Fruit fly (Drosophila melanogaster) whole organism, pupa: ENCODE results near the gene drd.

Experiments
- CG10348 ChIP-seq: fragments of 200-800 bp; sonication (Bioruptor generic); IDR thresholded peaks from 2 replicates; pipeline ENCODE4 v1.3.6; 2022; ENCODE audit warnings: missing biosample characterization, missing genetic modification characterization
- CG13204 ChIP-seq: fragments of 200-800 bp; sonication (Bioruptor generic); optimal IDR thresholded peaks from 2 replicates; lab custom pipeline; 2018; ENCODE audit warnings: missing biosample characterization, mild to moderate bottlenecking, missing genetic modification characterization, moderate library complexity
- CG34367 ChIP-seq: fragments of 200-800 bp; sonication (Bioruptor generic); optimal IDR thresholded peaks from 2 replicates; lab custom pipeline; 2018; ENCODE audit warnings: missing biosample characterization, mild to moderate bottlenecking, missing genetic modification characterization
- CG8301 ChIP-seq: fragments of 200-800 bp; sonication (Bioruptor generic); optimal IDR thresholded peaks from 2 replicates; lab custom pipeline; 2018; ENCODE audit warnings: missing biosample characterization, mild to moderate bottlenecking, missing genetic modification characterization
- CG9948 ChIP-seq: fragments of 200-800 bp; sonication (Bioruptor generic); optimal IDR thresholded peaks from 2 replicates; lab custom pipeline; 2018; ENCODE audit warnings: missing biosample characterization, mild to moderate bottlenecking, missing genetic modification characterization, moderate library complexity
- EcR ChIP-seq: fragments of 200-800 bp; sonication (Bioruptor generic); optimal IDR thresholded peaks from 3 replicates; lab custom pipeline; 2019; ENCODE audit warnings: missing biosample characterization, missing genetic modification characterization, mild to moderate bottlenecking, moderate library complexity, missing genetic modification reagents
- Pif1A ChIP-seq: fragments of 200-800 bp; sonication (Bioruptor generic); optimal IDR thresholded peaks from 3 replicates; lab custom pipeline; 2016; ENCODE audit warnings: missing biosample characterization, missing genetic modification characterization
- Snoo ChIP-seq: fragments of 200-800 bp; sonication (Bioruptor generic); optimal IDR thresholded peaks from 3 replicates; lab custom pipeline; 2017; ENCODE audit warnings: missing biosample characterization, mild to moderate bottlenecking, missing genetic modification characterization, inconsistent platforms
- gl ChIP-seq: fragments of 200-800 bp; sonication (Bioruptor generic); optimal IDR thresholded peaks from 2 replicates; lab custom pipeline; 2018; ENCODE audit warnings: missing biosample characterization, mild to moderate bottlenecking, missing genetic modification characterization

DNA sequence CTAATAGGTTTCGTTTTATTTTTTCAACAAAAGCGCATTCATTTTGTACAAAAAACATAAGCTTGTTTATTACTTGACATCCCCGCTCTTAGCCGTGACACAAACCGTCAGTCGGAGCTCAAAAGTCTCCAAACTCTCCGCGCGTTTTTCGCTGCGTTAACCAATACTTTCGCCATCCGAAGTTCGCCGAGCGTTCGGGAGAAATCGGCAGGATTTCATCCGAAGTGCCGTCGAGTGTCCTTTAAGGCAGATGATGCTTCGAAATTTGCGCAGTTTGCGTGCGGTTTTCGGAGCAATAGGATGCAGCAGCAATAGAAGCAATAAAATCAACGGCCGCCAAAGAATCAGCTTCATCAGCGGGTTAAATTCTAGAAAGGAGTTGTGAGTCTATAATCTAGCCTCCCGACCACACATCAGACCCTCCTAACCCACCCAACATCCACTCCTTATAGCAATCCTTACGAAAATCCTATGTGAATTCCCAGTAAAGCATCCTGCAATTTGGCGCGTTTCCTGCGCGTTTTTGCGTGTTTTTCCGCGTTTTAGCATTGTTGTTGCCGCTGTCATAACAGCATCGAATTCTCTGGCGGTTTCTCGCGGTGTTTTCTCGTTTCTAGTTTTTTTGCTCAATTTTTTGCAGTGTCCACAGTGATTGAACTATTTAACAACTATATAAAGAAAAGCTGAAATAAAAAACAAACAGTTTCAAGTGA, 49.8 kb downstream of the drd start, which contains the start of gene CG43737:
- TF ChIP-seq EcR (no peak), CG10348 (GFP tag; lab: Robert Waterston, UW) (no peak), CG13204 (GFP tag; lab: Kevin White, UChicago) (no peak), CG34367 (tag; lab: Kevin White, UChicago) (no peak), CG8301 (tag; lab: Kevin White, UChicago) (no peak), gl (tag; lab: Kevin White, UChicago) (no peak), Pif1A (GFP tag; lab: Kevin White, UChicago) (no peak), Snoo (tag; lab: Kevin White, UChicago) (no peak), CG9948 (no peak)
